Fruit fly (Drosophila melanogaster): ENCODE results near the gene Gem2.

Gem2 gene

DNA sequence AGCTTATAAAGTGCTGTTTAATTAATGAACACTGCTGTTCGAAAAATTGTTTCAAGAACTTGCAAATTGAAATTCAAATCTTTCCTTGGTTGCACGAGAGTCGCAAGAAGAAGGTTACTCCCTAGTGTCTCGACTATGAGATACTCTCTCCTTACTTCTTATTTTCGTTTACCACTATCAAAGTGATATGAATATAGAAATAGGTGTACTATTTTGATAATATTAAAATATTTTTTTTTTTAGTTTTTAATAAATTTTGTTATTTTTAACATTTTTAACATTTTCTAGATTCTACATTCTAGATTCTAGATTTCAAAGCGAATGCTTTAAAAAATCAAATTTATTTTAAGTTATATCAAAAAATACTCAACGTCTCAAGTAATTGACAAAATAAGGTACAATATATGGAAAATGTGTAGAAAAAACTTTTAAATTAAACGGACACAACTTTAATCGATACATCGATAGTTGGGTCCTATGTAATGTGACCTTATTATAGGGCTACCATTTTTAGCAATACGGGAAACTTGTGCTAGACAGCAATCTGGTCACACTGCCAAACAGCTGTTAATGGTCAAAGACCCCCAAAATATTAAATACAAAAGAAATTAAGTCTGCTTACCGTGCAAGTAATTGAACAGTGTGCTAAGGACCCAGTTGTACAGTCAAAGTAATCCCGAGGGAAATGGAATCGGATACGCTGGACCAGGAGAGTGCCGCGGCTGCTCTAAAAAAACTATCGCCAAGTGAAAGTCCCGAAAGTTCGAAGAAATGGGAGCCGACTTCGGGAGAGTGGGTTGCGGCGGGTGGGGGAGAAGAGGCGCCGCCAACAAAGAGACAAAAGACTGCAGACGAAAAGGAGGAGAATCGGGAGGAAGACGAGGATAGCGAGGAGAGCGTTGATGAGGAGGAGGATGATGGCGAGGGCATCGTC is 7.8 kb downstream of the Gem2 start, which contains the start of gene MESR6:
MESR6 (plus strand) TSS at position 546 of the 934 bp plus-strand sequence.
- no peak for TF ChIP-seq fd85E (GFP tag; optimal IDR thresholded peaks at IDR 0.05)
- TF ChIP-seq Lpt (GFP tag; optimal IDR thresholded peaks at IDR 0.05): no peak
- peak; percentile 75 for TF ChIP-seq svp (GFP tag)
- TF ChIP-seq cyc (GFP tag; optimal IDR thresholded peaks at IDR 0.05): no peak
- no peak for TF ChIP-seq spab (GFP tag; optimal IDR thresholded peaks at IDR 0.05)
- TF ChIP-seq net (GFP tag; optimal IDR thresholded peaks at IDR 0.05): no peak
- peak; percentile 64 for TF ChIP-seq Eip78C (GFP tag)
- TF ChIP-seq CG3919 (GFP tag; optimal IDR thresholded peaks at IDR 0.05): no peak
- TF ChIP-seq Sox14 (GFP tag; optimal IDR thresholded peaks at IDR 0.05): peak; percentile 87
- peak; percentile 14 for TF ChIP-seq esn (GFP tag; optimal IDR thresholded peaks at IDR 0.05)
- peak; percentile 47 for TF ChIP-seq Blimp-1 (GFP tag; optimal IDR thresholded peaks at IDR 0.05)
- no peak for TF ChIP-seq CG8119 (GFP tag; IDR thresholded peaks at IDR 0.05)
- TF ChIP-seq CG15336 (GFP tag; IDR thresholded peaks at IDR 0.05): peak; percentile 48; the same call in 1 of the 2 replicates
- no peak for TF ChIP-seq CG32006 (GFP tag; optimal IDR thresholded peaks at IDR 0.05)
- TF ChIP-seq acj6 (GFP tag; optimal IDR thresholded peaks at IDR 0.05): peak; percentile 15
- TF ChIP-seq Met (GFP tag; optimal IDR thresholded peaks at IDR 0.05): no peak
- TF ChIP-seq Eip93F (GFP tag; optimal IDR thresholded peaks at IDR 0.05): peak; percentile 86
- TF ChIP-seq eg (GFP tag; IDR thresholded peaks at IDR 0.05): no peak
- TF ChIP-seq CG1621 (tag; optimal IDR thresholded peaks at IDR 0.05): peak; percentile 62
- TF ChIP-seq CG10669 (GFP tag; optimal IDR thresholded peaks at IDR 0.05): peak; percentile 15
- TF ChIP-seq Ets96B (tag; optimal IDR thresholded peaks at IDR 0.05): peak; percentile 40
- TF ChIP-seq vri (GFP tag; optimal IDR thresholded peaks at IDR 0.05): no peak
- no peak for TF ChIP-seq CG6163 (GFP tag; IDR thresholded peaks at IDR 0.05)
- peak; percentile 6 for TF ChIP-seq dsx (GFP tag; optimal IDR thresholded peaks at IDR 0.05; ENCODE audit: poor library complexity, severe bottlenecking)

DNA sequence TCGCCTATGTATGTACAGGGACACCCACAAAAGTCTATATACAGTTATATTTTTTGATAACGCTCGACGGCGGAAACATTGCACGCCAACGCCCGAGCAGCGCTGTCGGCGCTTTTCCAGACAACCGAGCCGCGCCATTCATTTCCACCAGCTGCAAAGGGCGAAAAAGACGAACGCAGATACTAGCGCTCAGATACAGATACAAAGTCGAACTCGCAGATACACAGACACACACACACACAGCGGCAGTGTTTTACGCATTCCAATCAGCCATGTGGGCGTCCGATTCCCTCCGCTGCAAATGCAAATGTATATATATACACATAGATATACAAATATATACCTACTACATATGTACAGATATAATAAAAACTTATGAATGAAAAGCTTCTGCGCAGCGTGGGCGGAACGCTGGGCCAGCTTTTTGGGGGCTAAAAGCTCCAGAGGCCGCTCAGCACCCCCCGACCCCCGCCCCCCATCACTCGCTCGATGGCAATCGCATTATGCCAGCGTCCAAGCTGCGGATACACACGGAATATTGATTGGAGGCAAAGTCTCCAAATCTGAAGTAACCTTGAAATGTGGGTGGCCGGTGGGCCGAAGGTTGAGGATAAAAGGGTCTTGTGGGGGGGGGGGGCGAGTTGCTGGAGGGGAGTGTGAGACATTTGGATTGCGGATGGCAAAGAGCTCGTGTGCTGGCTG is 8.6 kb downstream of the Gem2 start:
- peak; percentile 35 for TF ChIP-seq Eip78C (GFP tag)
- peak; percentile 6 for TF ChIP-seq CG34406 (GFP tag; optimal IDR thresholded peaks at IDR 0.05)
- TF ChIP-seq CG16779 (tag; optimal IDR thresholded peaks at IDR 0.05): peak; percentile 91
- TF ChIP-seq CG11762 (GFP tag; optimal IDR thresholded peaks at IDR 0.05; ENCODE audit: insufficient read depth): no peak
- TF ChIP-seq Gug (GFP tag; IDR thresholded peaks at IDR 0.05): no peak
- peak; percentile 1 for TF ChIP-seq Eip75B (GFP tag; optimal IDR thresholded peaks at IDR 0.05)
- TF ChIP-seq esn (GFP tag; optimal IDR thresholded peaks at IDR 0.05): peak; percentile 13
- TF ChIP-seq CG6854 (GFP tag; optimal IDR thresholded peaks at IDR 0.05): peak; percentile 32
- TF ChIP-seq CG6808 (GFP tag; optimal IDR thresholded peaks at IDR 0.05): peak; percentile 62
- TF ChIP-seq fkh (GFP tag; optimal IDR thresholded peaks at IDR 0.05): peak; percentile 55
- TF ChIP-seq CG3032 (tag; optimal IDR thresholded peaks at IDR 0.05): no peak
- peak in 1 of 2 experiments; percentile 16 for TF ChIP-seq salr (GFP tag; optimal IDR thresholded peaks at IDR 0.05)
- no peak for TF ChIP-seq Ets96B (tag; optimal IDR thresholded peaks at IDR 0.05)
- TF ChIP-seq ss (GFP tag; optimal IDR thresholded peaks at IDR 0.05): peak; percentile 27 to 70
- no peak for TF ChIP-seq CG8119 (GFP tag; IDR thresholded peaks at IDR 0.05)
- no peak for TF ChIP-seq CG31627 (GFP tag; optimal IDR thresholded peaks at IDR 0.05)
- no peak for TF ChIP-seq CG3919 (GFP tag; optimal IDR thresholded peaks at IDR 0.05)
- TF ChIP-seq Smox (GFP tag; optimal IDR thresholded peaks at IDR 0.05): no peak
- no peak for TF ChIP-seq CG1621 (tag; optimal IDR thresholded peaks at IDR 0.05)
- TF ChIP-seq Met (GFP tag; optimal IDR thresholded peaks at IDR 0.05): peak; percentile 21
- peak; percentile 69 for TF ChIP-seq dsx (GFP tag; optimal IDR thresholded peaks at IDR 0.05; ENCODE audit: poor library complexity, severe bottlenecking)
- no peak for TF ChIP-seq net (GFP tag; optimal IDR thresholded peaks at IDR 0.05)
- TF ChIP-seq lz (GFP tag; optimal IDR thresholded peaks at IDR 0.05): no peak
- TF ChIP-seq fd85E (GFP tag; optimal IDR thresholded peaks at IDR 0.05): no peak
- no peak for TF ChIP-seq CG10631 (GFP tag; optimal IDR thresholded peaks at IDR 0.05)
- peak; percentile 22 for TF ChIP-seq CG7368 (GFP tag; optimal IDR thresholded peaks at IDR 0.05)
- TF ChIP-seq acj6 (GFP tag; optimal IDR thresholded peaks at IDR 0.05): no peak
- peak; percentile 11 for TF ChIP-seq achi (GFP tag; optimal IDR thresholded peaks at IDR 0.05)
- TF ChIP-seq CG6163 (GFP tag; IDR thresholded peaks at IDR 0.05): 0 out of 3 replicates have a peak, but pooled peaks have one; percentile 19
- TF ChIP-seq svp (GFP tag): peak; percentile 80
- TF ChIP-seq CG6792 (GFP tag; optimal IDR thresholded peaks at IDR 0.05): no peak
- TF ChIP-seq CG9139 (GFP tag; optimal IDR thresholded peaks at IDR 0.05): peak; percentile 34
- TF ChIP-seq Eip93F (GFP tag; optimal IDR thresholded peaks at IDR 0.05): peak; percentile 8
- no peak for TF ChIP-seq CG6276 (GFP tag; optimal IDR thresholded peaks at IDR 0.05)
